Worm (Caenorhabditis elegans) whole organism, young adult: ENCODE results near the gene faah-3.
A peak's percentile ranks its signal among the peaks of the same experiment; 100 is the strongest.

ENCODE experiments used
- B0019.2 ChIP-seq: fragments of 200-800 bp; sonication (Bioruptor generic); conservative IDR thresholded peaks from 2 replicates; pipeline ENCODE4 v1.3.6; 2022; ENCODE audit warnings: missing genetic modification reagents, missing genetic modification characterization, missing compliant biosample characterization
- B0035.1 ChIP-seq: sonication (generic microtip); optimal IDR thresholded peaks from 2 replicates; lab custom pipeline; 2016; ENCODE audit warnings: missing genetic modification characterization, mild to moderate bottlenecking, missing compliant biosample characterization, missing genotype, missing genetic modification reagents
- C17E4.6 ChIP-seq: fragments of 200-800 bp; sonication (Bioruptor generic); IDR thresholded peaks from 2 replicates; pipeline ENCODE4 v1.3.6; 2022; ENCODE audit warnings: missing genetic modification reagents, missing genetic modification characterization, missing compliant biosample characterization
- D2030.7 ChIP-seq: fragments of 200-800 bp; sonication (Bioruptor generic); IDR thresholded peaks from 2 replicates; pipeline ENCODE4 v1.3.6; 2022; ENCODE audit warnings: missing genetic modification reagents, missing genetic modification characterization, missing compliant biosample characterization
- F39B2.1 ChIP-seq: fragments of 200-800 bp; sonication (Bioruptor generic); IDR thresholded peaks from 2 replicates; pipeline ENCODE4 v1.3.6; 2022; ENCODE audit warnings: missing genetic modification reagents, missing genetic modification characterization, missing compliant biosample characterization
- K11D2.4 ChIP-seq: fragments of 200-800 bp; sonication (Bioruptor generic); IDR thresholded peaks from 2 replicates; pipeline ENCODE4 v1.3.6; 2022; ENCODE audit warnings: missing genetic modification reagents, missing genetic modification characterization, missing compliant biosample characterization
- T07F8.4 ChIP-seq: sonication (generic microtip); optimal IDR thresholded peaks from 2 replicates; lab custom pipeline; 2016; ENCODE audit warnings: mild to moderate bottlenecking, missing genetic modification characterization, moderate library complexity, missing compliant biosample characterization
- Y53F4B.3 ChIP-seq: fragments of 200-800 bp; sonication (Bioruptor generic); IDR thresholded peaks from 2 replicates; pipeline ENCODE4 v1.3.6; 2022; ENCODE audit warnings: missing genetic modification reagents, missing genetic modification characterization, missing compliant biosample characterization
- Y56A3A.18 ChIP-seq: fragments of 200-800 bp; sonication (Bioruptor generic); IDR thresholded peaks from 2 replicates; pipeline ENCODE4 v1.3.6; 2022; ENCODE audit warnings: missing genetic modification reagents, missing genetic modification characterization, missing compliant biosample characterization
- ama-1 ChIP-seq, 3 experiments: fragments of 150-350 bp in 1 of 3; sonication (generic microtip) in 2 of 3; optimal IDR thresholded peaks; 2 replicates each; lab custom pipeline; 2014 to 2018; ENCODE audit warnings: missing biosample characterization in 2 of 3, missing genetic modification characterization in 2 of 3, missing genetic modification reagents in 2 of 3
- aptf-2 ChIP-seq: fragments of 200-800 bp; sonication (Bioruptor generic); conservative IDR thresholded peaks from 2 replicates; pipeline ENCODE4 v1.3.6; 2022; ENCODE audit warnings: missing genetic modification reagents, missing genetic modification characterization, missing compliant biosample characterization
- attf-3 ChIP-seq: fragments of 200-800 bp; sonication (Bioruptor generic); conservative IDR thresholded peaks from 2 replicates; pipeline ENCODE4 v1.3.6; 2022; ENCODE audit warnings: missing genetic modification reagents, missing genetic modification characterization, missing compliant biosample characterization
- bed-2 ChIP-seq: fragments of 200-800 bp; sonication (Bioruptor generic); IDR thresholded peaks from 2 replicates; pipeline ENCODE4 v1.3.6; 2022; ENCODE audit warnings: missing genetic modification reagents, missing genetic modification characterization, missing compliant biosample characterization
- ccch-3 ChIP-seq: fragments of 200-800 bp; sonication (Bioruptor generic); optimal IDR thresholded peaks from 2 replicates; lab custom pipeline; 2018; ENCODE audit warnings: mild to moderate bottlenecking, missing genetic modification characterization, missing compliant biosample characterization
- cebp-1 ChIP-seq, 2 experiments: fragments of 200-800 bp in 1 of 2; sonication (Bioruptor generic) in 1 of 2; sonication (generic microtip) in 1 of 2; IDR thresholded peaks in 1 of 2; optimal IDR thresholded peaks in 1 of 2; 2 replicates each; pipeline versions ENCODE4 v1.3.6 to Lab custom; 2017 to 2022; ENCODE audit warnings: missing compliant biosample characterization in 2 of 2, missing genetic modification characterization in 2 of 2, mild to moderate bottlenecking in 1 of 2, missing genetic modification reagents in 1 of 2, moderate library complexity in 1 of 2
- cebp-2 ChIP-seq: fragments of 200-800 bp; sonication (Bioruptor generic); IDR thresholded peaks from 2 replicates; pipeline ENCODE4 v1.3.6; 2022; ENCODE audit warnings: missing genetic modification characterization, missing compliant biosample characterization
- ceh-100 ChIP-seq: fragments of 200-800 bp; sonication (Bioruptor generic); IDR thresholded peaks from 2 replicates; pipeline ENCODE4 v1.3.6; 2022; ENCODE audit warnings: missing genetic modification reagents, missing genetic modification characterization, missing compliant biosample characterization
- ceh-58 ChIP-seq: fragments of 200-800 bp; sonication (Bioruptor generic); IDR thresholded peaks from 2 replicates; pipeline ENCODE4 v1.3.6; 2022; ENCODE audit warnings: missing genetic modification characterization, missing compliant biosample characterization
- ceh-91 ChIP-seq: fragments of 200-800 bp; sonication (Bioruptor generic); IDR thresholded peaks from 2 replicates; pipeline ENCODE4 v1.3.6; 2022; ENCODE audit warnings: missing genetic modification reagents, missing genetic modification characterization, missing compliant biosample characterization
- dox-1 ChIP-seq: fragments of 200-800 bp; sonication (Bioruptor generic); IDR thresholded peaks from 2 replicates; pipeline ENCODE4 v1.3.6; 2022; ENCODE audit warnings: missing genetic modification reagents, missing genetic modification characterization, missing compliant biosample characterization
- ets-4 ChIP-seq: fragments of 200-800 bp; sonication (Bioruptor generic); optimal IDR thresholded peaks from 2 replicates; lab custom pipeline; 2018; ENCODE audit warnings: mild to moderate bottlenecking, missing genetic modification characterization, missing compliant biosample characterization
- fkh-3 ChIP-seq: sonication (generic microtip); optimal IDR thresholded peaks from 2 replicates; lab custom pipeline; 2016; ENCODE audit warnings: mild to moderate bottlenecking, missing genetic modification characterization, missing compliant biosample characterization
- hmg-1.2 ChIP-seq: fragments of 200-800 bp; sonication (Bioruptor generic); IDR thresholded peaks from 2 replicates; pipeline ENCODE4 v1.3.6; 2022; ENCODE audit warnings: missing genetic modification reagents, missing genetic modification characterization, missing compliant biosample characterization
- lag-1 ChIP-seq: fragments of 200-800 bp; sonication (Bioruptor generic); IDR thresholded peaks from 2 replicates; pipeline ENCODE4 v1.3.6; 2022; ENCODE audit warnings: missing genetic modification reagents, missing genetic modification characterization, missing compliant biosample characterization
- let-607 ChIP-seq, 2 experiments: fragments of 200-800 bp in 1 of 2; sonication (Bioruptor generic) in 1 of 2; sonication (generic microtip) in 1 of 2; optimal IDR thresholded peaks; 2 replicates each; lab custom pipeline; 2016 to 2018; ENCODE audit warnings: mild to moderate bottlenecking in 2 of 2, missing compliant biosample characterization in 2 of 2, missing genetic modification characterization in 2 of 2, moderate library complexity in 2 of 2, missing genotype in 1 of 2
- lin-26 ChIP-seq: fragments of 200-800 bp; sonication (Bioruptor generic); IDR thresholded peaks from 2 replicates; pipeline ENCODE4 v1.3.6; 2022; ENCODE audit warnings: missing genetic modification reagents, missing genetic modification characterization, missing compliant biosample characterization
- lin-40 ChIP-seq: sonication (generic microtip); optimal IDR thresholded peaks from 2 replicates; lab custom pipeline; 2016; ENCODE audit warnings: missing genetic modification characterization, mild to moderate bottlenecking, missing compliant biosample characterization, missing genotype, missing genetic modification reagents
- lir-1 ChIP-seq: fragments of 200-800 bp; sonication (Bioruptor generic); conservative IDR thresholded peaks from 2 replicates; pipeline ENCODE4 v1.3.6; 2022; ENCODE audit warnings: missing genetic modification reagents, missing genetic modification characterization, missing compliant biosample characterization
- lsl-1 ChIP-seq: fragments of 200-800 bp; sonication (Bioruptor generic); optimal IDR thresholded peaks from 2 replicates; lab custom pipeline; 2018; ENCODE audit warnings: mild to moderate bottlenecking, missing genetic modification characterization, moderate library complexity, missing compliant biosample characterization
- lsy-27 ChIP-seq: sonication (generic microtip); optimal IDR thresholded peaks from 2 replicates; lab custom pipeline; 2017; ENCODE audit warnings: missing genetic modification characterization, mild to moderate bottlenecking, missing compliant biosample characterization, antibody characterized with exemption, missing genotype, borderline replicate concordance; ENCODE audit not compliant: insufficient read depth
- madf-3 ChIP-seq: fragments of 200-800 bp; sonication (Bioruptor generic); IDR thresholded peaks from 2 replicates; pipeline ENCODE4 v1.3.6; 2022; ENCODE audit warnings: missing genetic modification reagents, missing genetic modification characterization, missing compliant biosample characterization
- mes-4 ChIP-seq: sonication (generic microtip); optimal IDR thresholded peaks from 2 replicates; lab custom pipeline; 2016; ENCODE audit warnings: missing genotype, missing genetic modification characterization, missing compliant biosample characterization
- nfya-2 ChIP-seq: fragments of 200-800 bp; sonication (Bioruptor generic); IDR thresholded peaks from 2 replicates; pipeline ENCODE4 v1.3.6; 2022; ENCODE audit warnings: missing genetic modification reagents, missing genetic modification characterization, missing compliant biosample characterization
- nhr-27 ChIP-seq: fragments of 200-800 bp; sonication (Bioruptor generic); optimal IDR thresholded peaks from 2 replicates; lab custom pipeline; 2018; ENCODE audit warnings: mild to moderate bottlenecking, missing genetic modification characterization, moderate library complexity, missing compliant biosample characterization
- nhr-80 ChIP-seq: sonication (generic microtip); optimal IDR thresholded peaks from 2 replicates; lab custom pipeline; 2016; ENCODE audit warnings: missing genetic modification characterization, missing compliant biosample characterization
- nhr-90 ChIP-seq: sonication (generic microtip); optimal IDR thresholded peaks from 2 replicates; lab custom pipeline; 2016; ENCODE audit warnings: missing genotype, mild to moderate bottlenecking, missing genetic modification characterization, missing compliant biosample characterization
- repo-1 ChIP-seq: sonication (generic microtip); optimal IDR thresholded peaks from 2 replicates; lab custom pipeline; 2017; ENCODE audit warnings: mild to moderate bottlenecking, missing genetic modification characterization, missing compliant biosample characterization
- sdz-38 ChIP-seq: sonication (generic microtip); optimal IDR thresholded peaks from 2 replicates; lab custom pipeline; 2016; ENCODE audit warnings: missing genotype, missing genetic modification characterization, missing compliant biosample characterization
- snpc-1.3 ChIP-seq: sonication (generic microtip); optimal IDR thresholded peaks from 2 replicates; lab custom pipeline; 2017; ENCODE audit warnings: missing genetic modification characterization, mild to moderate bottlenecking, missing compliant biosample characterization, antibody characterized with exemption, moderate library complexity, missing genotype, missing genetic modification reagents; ENCODE audit not compliant: insufficient read depth
- snpc-3.4 ChIP-seq: sonication (generic microtip); optimal IDR thresholded peaks from 2 replicates; lab custom pipeline; 2017; ENCODE audit warnings: missing genetic modification characterization, mild to moderate bottlenecking, missing compliant biosample characterization, antibody characterized with exemption, moderate library complexity, missing genotype, missing genetic modification reagents
- tlf-1 ChIP-seq: fragments of 200-800 bp; sonication (Bioruptor generic); optimal IDR thresholded peaks from 2 replicates; lab custom pipeline; 2018; ENCODE audit warnings: mild to moderate bottlenecking, missing genetic modification characterization, missing compliant biosample characterization
- unc-62 ChIP-seq: fragments of 150-350 bp; optimal IDR thresholded peaks from 2 replicates; lab custom pipeline; 2014; ENCODE audit warnings: missing biosample characterization, missing genetic modification reagents, missing genetic modification characterization
- zim-3 ChIP-seq: sonication (generic microtip); optimal IDR thresholded peaks from 2 replicates; lab custom pipeline; 2017; ENCODE audit warnings: mild to moderate bottlenecking, missing genetic modification characterization, moderate library complexity, missing compliant biosample characterization
- ztf-22 ChIP-seq: fragments of 200-800 bp; sonication (Bioruptor generic); optimal IDR thresholded peaks from 2 replicates; lab custom pipeline; 2018; ENCODE audit warnings: mild to moderate bottlenecking, missing genetic modification characterization, moderate library complexity, missing compliant biosample characterization
- ztf-26 ChIP-seq: sonication (generic microtip); optimal IDR thresholded peaks from 2 replicates; lab custom pipeline; 2017; ENCODE audit warnings: missing genetic modification characterization, missing compliant biosample characterization
- ztf-3 ChIP-seq: fragments of 200-800 bp; sonication (Bioruptor generic); optimal IDR thresholded peaks from 2 replicates; lab custom pipeline; 2018; ENCODE audit warnings: mild to moderate bottlenecking, missing genetic modification characterization, missing compliant biosample characterization

The faah-3 gene

DNA sequence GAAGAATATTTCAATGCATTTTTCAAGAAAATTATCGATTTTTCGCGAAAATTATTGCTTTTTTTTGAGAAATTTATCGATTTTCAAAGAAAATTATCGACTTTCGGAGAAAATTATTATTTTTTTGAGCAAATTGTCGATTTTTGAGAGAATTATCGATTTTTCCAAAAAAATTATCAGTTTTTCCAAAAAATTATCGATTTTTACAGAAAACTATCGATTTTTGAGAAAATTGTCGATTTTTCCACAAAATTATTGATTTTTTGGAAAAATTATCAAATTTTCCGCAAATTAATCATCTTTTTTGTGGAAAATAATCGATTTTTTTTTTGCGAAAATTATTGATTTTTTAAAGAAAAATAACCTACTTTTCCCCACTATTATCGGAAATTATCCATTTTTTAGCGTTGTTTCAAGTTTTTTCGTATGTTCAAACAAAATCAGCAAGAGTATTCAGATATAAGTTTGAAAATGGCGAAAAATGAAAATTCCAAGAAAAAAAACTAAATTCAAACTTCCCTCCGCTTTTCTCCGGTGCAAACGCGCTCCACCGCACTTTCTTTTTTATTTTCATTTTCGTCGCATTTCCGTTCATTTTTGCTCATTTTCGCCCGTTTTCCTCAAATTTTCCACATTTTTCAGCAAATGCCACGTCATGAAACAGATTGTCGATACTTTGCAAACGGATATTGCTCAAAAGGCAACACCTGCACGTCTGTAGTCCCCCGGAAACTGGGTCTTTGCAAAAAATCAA, 46.4 kb upstream of the faah-3 start, which contains the start of gene lep-2 (continued):
- TF ChIP-seq bed-2 (GFP tag; lab: Robert Waterston, UW) (no peak), snpc-1.3 (tag; lab: Kevin White, UChicago) (no peak), lsl-1 (GFP tag; lab: Kevin White, UChicago) (no peak), D2030.7 (peak; percentile 35; the same call in 1 of the 2 replicates), ccch-3 (GFP tag; lab: Kevin White, UChicago) (no peak), lin-40 (no peak), sdz-38 (tag; lab: Kevin White, UChicago) (no peak), cebp-2 (GFP tag; lab: Robert Waterston, UW) (no peak), ceh-100 (GFP tag; lab: Robert Waterston, UW) (no peak), ztf-3 (GFP tag; lab: Kevin White, UChicago) (no peak), Y53F4B.3 (GFP tag; lab: Robert Waterston, UW) (no peak), lir-1 (GFP tag; lab: Robert Waterston, UW) (no peak), T07F8.4 (tag; lab: Kevin White, UChicago) (no peak), nhr-80 (tag; lab: Kevin White, UChicago) (no peak), mes-4 (tag; lab: Kevin White, UChicago) (no peak), tlf-1 (GFP tag; lab: Kevin White, UChicago) (no peak), fkh-3 (no peak), ztf-26 (tag; lab: Kevin White, UChicago) (no peak), cebp-1 (GFP tag; IDR thresholded peaks at IDR 0.05; lab: Robert Waterston, UW) (no peak), cebp-1 (tag; optimal IDR thresholded peaks at IDR 0.05; lab: Kevin White, UChicago) (no peak), dox-1 (no peak), F39B2.1 (GFP tag; lab: Robert Waterston, UW) (no peak), ama-1 (optimal IDR thresholded peaks at IDR 0.05; lab: Kevin White, UChicago) (no peak), ama-1 (GFP tag; optimal IDR thresholded peaks at IDR 0.05; lab: Kevin White, UChicago) (no peak), K11D2.4 (GFP tag; lab: Robert Waterston, UW) (no peak), zim-3 (tag; lab: Kevin White, UChicago) (no peak), ztf-22 (no peak), lin-26 (GFP tag; lab: Robert Waterston, UW) (no peak), madf-3 (GFP tag; lab: Robert Waterston, UW) (no peak), B0035.1 (tag; lab: Kevin White, UChicago) (no peak), snpc-3.4 (peak; percentile 15), let-607 (tag; optimal IDR thresholded peaks at IDR 0.05; lab: Kevin White, UChicago) (no peak), attf-3 (GFP tag; lab: Robert Waterston, UW) (peak; percentile 49; the same call in 1 of the 2 replicates), lsy-27 (no peak), C17E4.6 (GFP tag; lab: Robert Waterston, UW) (no peak), repo-1 (tag; lab: Kevin White, UChicago) (no peak), nfya-2 (no peak), ceh-91 (GFP tag; lab: Robert Waterston, UW) (no peak), nhr-27 (tag; lab: Kevin White, UChicago) (no peak), ets-4 (GFP tag; lab: Kevin White, UChicago) (no peak), nhr-90 (tag; lab: Kevin White, UChicago) (no peak), hmg-1.2 (GFP tag; lab: Robert Waterston, UW) (no peak), unc-62 (no peak), aptf-2 (GFP tag; lab: Robert Waterston, UW) (no peak), lag-1 (GFP tag; lab: Robert Waterston, UW) (no peak), B0019.2 (GFP tag; lab: Robert Waterston, UW) (no peak), Y56A3A.18 (GFP tag; lab: Robert Waterston, UW) (no peak), ceh-58 (GFP tag; lab: Robert Waterston, UW) (no peak)
